Fruit fly (Drosophila melanogaster) whole organism, adult: ENCODE results near the gene IscU.

ENCODE experiments used
- CG14711 ChIP-seq: fragments of 200-800 bp; sonication (Bioruptor generic); optimal IDR thresholded peaks from 2 replicates; lab custom pipeline; 2018; ENCODE audit warnings: missing biosample characterization, mild to moderate bottlenecking, missing genetic modification characterization, moderate library complexity
- CG5204 ChIP-seq: fragments of 200-800 bp; sonication (Bioruptor generic); optimal IDR thresholded peaks from 2 replicates; lab custom pipeline; 2016; ENCODE audit warnings: missing biosample characterization, missing genetic modification characterization
- CG7045 ChIP-seq: fragments of 200-800 bp; sonication (Bioruptor generic); optimal IDR thresholded peaks from 2 replicates; lab custom pipeline; 2017; ENCODE audit warnings: missing biosample characterization, mild to moderate bottlenecking, missing genetic modification characterization
- Hr96 ChIP-seq: fragments of 200-800 bp; sonication (Bioruptor generic); optimal IDR thresholded peaks from 2 replicates; lab custom pipeline; 2016; ENCODE audit warnings: missing biosample characterization, missing genetic modification characterization
- cnc ChIP-seq, 2 experiments: fragments of >200 bp; optimal IDR thresholded peaks; 2 replicates each; lab custom pipeline; 2017
- kay ChIP-seq: fragments of 200-800 bp; sonication (Bioruptor generic); peaks from one replicate; lab custom pipeline; 2016; ENCODE audit warnings: missing biosample characterization, missing genetic modification characterization, borderline replicate concordance
- ovo ChIP-seq: fragments of 200-800 bp; sonication (Bioruptor generic); optimal IDR thresholded peaks from 2 replicates; lab custom pipeline; 2016; ENCODE audit warnings: missing biosample characterization, missing genetic modification characterization
- tj ChIP-seq: fragments of 200-800 bp; sonication (Bioruptor generic); optimal IDR thresholded peaks from 3 replicates; lab custom pipeline; 2017; ENCODE audit warnings: missing biosample characterization, mild to moderate bottlenecking, missing genetic modification characterization, moderate library complexity

DNA sequence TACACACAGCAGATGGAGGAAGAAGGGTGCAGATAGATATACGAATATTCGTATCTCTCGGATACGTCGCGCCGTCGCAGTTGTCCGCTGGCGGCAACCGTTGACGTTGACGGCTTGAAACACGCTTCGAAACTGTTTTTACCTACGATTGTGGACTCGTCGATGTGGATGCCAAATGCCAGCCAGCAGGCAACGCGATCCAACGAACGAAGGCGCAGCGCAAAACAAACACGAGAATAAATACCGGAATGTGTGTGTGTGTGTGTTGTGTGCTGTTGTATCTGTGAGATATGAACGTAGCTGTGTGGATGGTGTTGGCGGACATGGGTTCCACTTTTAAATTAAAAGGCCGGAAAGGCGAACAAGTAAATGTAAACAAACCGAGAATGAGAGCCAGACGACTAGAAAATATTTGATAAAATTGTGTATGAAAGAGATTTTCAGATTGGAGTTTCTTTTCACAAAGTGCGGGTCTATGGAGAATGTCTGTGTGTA lies 22.2 kb upstream of the IscU start:
- TF ChIP-seq kay (GFP tag; lab: Kevin White, UChicago), result no peak
- TF ChIP-seq CG14711 (tag; lab: Kevin White, UChicago), result no peak
- TF ChIP-seq Hr96, result peak; percentile 3
- TF ChIP-seq ovo (GFP tag; lab: Kevin White, UChicago), result peak; percentile 20
- no peak for TF ChIP-seq cnc (optimal IDR thresholded peaks at IDR 0.05; lab: Kevin White, UChicago)
- peak; percentile 39 for TF ChIP-seq CG7045
- TF ChIP-seq tj (GFP tag; lab: Kevin White, UChicago), result peak; percentile 58
- no peak for TF ChIP-seq CG5204 (GFP tag; lab: Kevin White, UChicago)
